Fruit fly (Drosophila melanogaster): ENCODE results near the gene CG4995.

CG4995 gene

DNA sequence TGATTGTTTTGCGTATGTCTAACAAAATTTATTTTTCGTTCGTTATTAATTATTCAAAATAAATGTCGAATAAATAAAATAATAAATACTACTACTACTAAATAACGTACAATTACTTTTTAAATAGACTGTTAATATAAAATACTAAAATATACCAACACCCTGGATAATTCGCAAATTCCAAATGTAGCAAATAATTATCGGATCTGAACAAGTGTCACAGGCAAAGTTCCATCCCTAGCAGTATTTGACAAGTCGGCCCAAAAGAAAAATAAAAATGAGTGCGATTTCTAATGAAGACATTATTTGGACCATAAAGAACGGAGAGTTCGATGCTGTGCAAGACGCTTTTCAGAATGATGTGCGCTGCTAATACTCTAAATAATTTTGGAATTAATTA, 19.1 kb downstream of the CG4995 start, which contains the start of gene CG31715 (continued):
- TF ChIP-seq Doc3 (GFP tag; IDR thresholded peaks at IDR 0.05; ENCODE audit: partially characterized antibody) (peak; percentile 38; the same call in 2 of the 3 replicates), CG10462 (GFP tag; optimal IDR thresholded peaks at IDR 0.05) (peak; percentile 4), Usf (GFP tag; optimal IDR thresholded peaks at IDR 0.05) (no peak), Nf-YC (tag; optimal IDR thresholded peaks at IDR 0.05) (peak; percentile 14), CG15696 (tag; optimal IDR thresholded peaks at IDR 0.05) (no peak), pb (GFP tag; optimal IDR thresholded peaks at IDR 0.05) (no peak), Fer1 (GFP tag; optimal IDR thresholded peaks at IDR 0.05) (no peak), ssp (GFP tag; IDR thresholded peaks at IDR 0.05) (no peak), CG43689 (GFP tag; IDR thresholded peaks at IDR 0.05) (no peak), CG12659 (GFP tag; optimal IDR thresholded peaks at IDR 0.05) (peak; percentile 23), aop (GFP tag; IDR thresholded peaks at IDR 0.05) (no peak), hth (optimal IDR thresholded peaks at IDR 0.05) (no peak)

DNA sequence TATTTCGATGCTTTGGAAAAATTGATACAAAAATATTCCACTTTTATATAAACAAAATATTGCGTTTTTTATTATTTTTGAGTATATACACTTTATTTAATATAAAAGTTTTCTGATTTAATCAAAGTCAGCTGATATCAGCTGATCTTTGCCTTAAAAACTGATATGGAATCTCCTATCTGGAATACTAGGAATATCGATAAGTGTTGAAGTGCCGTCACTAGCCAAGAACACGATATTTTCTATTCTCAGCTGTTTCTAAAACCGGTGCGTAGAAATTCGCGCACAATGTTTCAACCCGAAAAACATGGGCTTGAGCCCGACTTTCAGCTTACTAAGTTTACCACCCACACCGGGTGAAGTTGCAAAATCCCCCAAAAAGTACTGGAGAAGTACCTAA, 20.2 kb downstream of the CG4995 start, which contains the start of gene Sps2:
Sps2 (plus strand) TSS at position 124 of the 400 bp plus-strand sequence.
- no peak for TF ChIP-seq CG43689 (GFP tag; IDR thresholded peaks at IDR 0.05)
- peak; percentile 51; the same call in 1 of the 2 replicates for TF ChIP-seq ato (GFP tag; IDR thresholded peaks at IDR 0.05; ENCODE audit: partially characterized antibody)
- peak; percentile 37; the same call in 1 of the 2 replicates for TF ChIP-seq CG14441 (GFP tag; IDR thresholded peaks at IDR 0.05)
- TF ChIP-seq lab (GFP tag; optimal IDR thresholded peaks at IDR 0.05), result no peak
- TF ChIP-seq Dll (GFP tag; IDR thresholded peaks at IDR 0.05; ENCODE audit: partially characterized antibody), result peak; percentile 82
- TF ChIP-seq CG11504 (tag; optimal IDR thresholded peaks at IDR 0.05), result no peak
- TF ChIP-seq mam (GFP tag; optimal IDR thresholded peaks at IDR 0.05), result peak; percentile 1
- TF ChIP-seq CG8089 (GFP tag; optimal IDR thresholded peaks at IDR 0.05), result no peak
- no peak for TF ChIP-seq CG12299 (tag; optimal IDR thresholded peaks at IDR 0.05)
- TF ChIP-seq CG14710 (tag; optimal IDR thresholded peaks at IDR 0.05), result peak; percentile 45
- peak; percentile 35 for TF ChIP-seq vvl (GFP tag; IDR thresholded peaks at IDR 0.05)
- TF ChIP-seq emc (GFP tag; optimal IDR thresholded peaks at IDR 0.05), result no peak
- peak; percentile 30 for TF ChIP-seq CG15601 (tag; optimal IDR thresholded peaks at IDR 0.05)
- peak; percentile 17 for TF ChIP-seq Dek (tag; optimal IDR thresholded peaks at IDR 0.05)
- peak; percentile 35 for TF ChIP-seq CG1603 (tag; optimal IDR thresholded peaks at IDR 0.05)
- TF ChIP-seq amos (GFP tag; IDR thresholded peaks at IDR 0.05; ENCODE audit: partially characterized antibody), result peak; percentile 80; the same call in 1 of the 2 replicates
- no peak for TF ChIP-seq ash1 (GFP tag; optimal IDR thresholded peaks at IDR 0.05)
- peak; percentile 25 for TF ChIP-seq Nf-YC (tag; optimal IDR thresholded peaks at IDR 0.05)
- no peak for TF ChIP-seq CG7357 (GFP tag; IDR thresholded peaks at IDR 0.05)
- TF ChIP-seq CG31441 (GFP tag; IDR thresholded peaks at IDR 0.05), result 0 out of 2 replicates have a peak, but pooled peaks have one; percentile 9
- no peak for TF ChIP-seq CG5953 (GFP tag; IDR thresholded peaks at IDR 0.05)
- TF ChIP-seq Med (GFP tag), result peak; percentile 81
- peak; percentile 80 for TF ChIP-seq CG34224 (GFP tag; IDR thresholded peaks at IDR 0.05; ENCODE audit: partially characterized antibody)
- peak; percentile 70 for TF ChIP-seq CG2129 (GFP tag; IDR thresholded peaks at IDR 0.05; ENCODE audit: partially characterized antibody)
- TF ChIP-seq z (GFP tag; IDR thresholded peaks at IDR 0.05), result no peak
- TF ChIP-seq D19A (tag; optimal IDR thresholded peaks at IDR 0.05), result peak; percentile 16
- no peak for TF ChIP-seq Trl (optimal IDR thresholded peaks at IDR 0.05)
- TF ChIP-seq Trl (GFP tag; optimal IDR thresholded peaks at IDR 0.05), result no peak
- no peak for TF ChIP-seq CG14667 (GFP tag; IDR thresholded peaks at IDR 0.05)
- no peak for TF ChIP-seq onecut (GFP tag; IDR thresholded peaks at IDR 0.05)
- TF ChIP-seq CG7963 (GFP tag; IDR thresholded peaks at IDR 0.05; ENCODE audit: partially characterized antibody), result peak; percentile 52; the same call in 1 of the 3 replicates
- TF ChIP-seq D (optimal IDR thresholded peaks at IDR 0.05), result no peak
- no peak for TF ChIP-seq D (GFP tag; optimal IDR thresholded peaks at IDR 0.05)
- TF ChIP-seq HLH4C (GFP tag; IDR thresholded peaks at IDR 0.05; ENCODE audit: partially characterized antibody), result peak; percentile 53; the same call in 1 of the 3 replicates
- no peak for TF ChIP-seq dimm (GFP tag; IDR thresholded peaks at IDR 0.05)
- peak; percentile 77 for TF ChIP-seq row (GFP tag; IDR thresholded peaks at IDR 0.05)
- no peak for TF ChIP-seq toy (GFP tag; IDR thresholded peaks at IDR 0.05)
- peak; percentile 84 for TF ChIP-seq Sry-δ (GFP tag; optimal IDR thresholded peaks at IDR 0.05)
- no peak for TF ChIP-seq CG11456 (GFP tag; IDR thresholded peaks at IDR 0.05)
- no peak for TF ChIP-seq Optix (GFP tag; IDR thresholded peaks at IDR 0.05)
